Fruit fly (Drosophila melanogaster): ENCODE results near the gene Ucp4B.

Gene Ucp4B

dm6 chr2L:5979957-5980861 is 10.6 kb downstream of the Ucp4B start (continued):
- no peak for TF ChIP-seq CG30403 (GFP tag; optimal IDR thresholded peaks at IDR 0.05)
- TF ChIP-seq CG18599 (GFP tag; optimal IDR thresholded peaks at IDR 0.05) = peak; percentile 67
- peak in 1 of 2 experiments; percentile 9 for TF ChIP-seq dpn (GFP tag; optimal IDR thresholded peaks at IDR 0.05)
- TF ChIP-seq Nf-YB (GFP tag; optimal IDR thresholded peaks at IDR 0.05) = peak; percentile 20
- TF ChIP-seq ara (GFP tag; IDR thresholded peaks at IDR 0.05) = no peak
- peak; percentile 57 for TF ChIP-seq wek (GFP tag; optimal IDR thresholded peaks at IDR 0.05)
- TF ChIP-seq CG13296 (GFP tag; optimal IDR thresholded peaks at IDR 0.05) = peak; percentile 53
- peak; percentile 44 for TF ChIP-seq CG17359 (tag; optimal IDR thresholded peaks at IDR 0.05)
- no peak for TF ChIP-seq HLH54F (GFP tag; optimal IDR thresholded peaks at IDR 0.05)
- TF ChIP-seq HLH3B (GFP tag; IDR thresholded peaks at IDR 0.05) = no peak
- TF ChIP-seq CG8281 (tag; optimal IDR thresholded peaks at IDR 0.05) = no peak
- no peak for TF ChIP-seq CG10462 (GFP tag; optimal IDR thresholded peaks at IDR 0.05)
- no peak for TF ChIP-seq CG10959 (GFP tag; IDR thresholded peaks at IDR 0.05)
- TF ChIP-seq CG17361 (GFP tag; IDR thresholded peaks at IDR 0.05) = no peak
- peak; percentile 32 for TF ChIP-seq CG33557 (GFP tag; optimal IDR thresholded peaks at IDR 0.05)
- peak; percentile 16 to 27 for TF ChIP-seq bsh (GFP tag; optimal IDR thresholded peaks at IDR 0.05)
- TF ChIP-seq amos (GFP tag; IDR thresholded peaks at IDR 0.05; ENCODE audit: partially characterized antibody) = no peak
- TF ChIP-seq CG10267 (tag; optimal IDR thresholded peaks at IDR 0.05) = peak; percentile 26
- TF ChIP-seq sqz (GFP tag; optimal IDR thresholded peaks at IDR 0.05) = peak; percentile 6
- TF ChIP-seq zf30C (GFP tag; optimal IDR thresholded peaks at IDR 0.05) = peak; percentile 26
- TF ChIP-seq NfI (GFP tag; optimal IDR thresholded peaks at IDR 0.05) = peak; percentile 4
- TF ChIP-seq Deaf1 (tag; optimal IDR thresholded peaks at IDR 0.05) = peak; percentile 51
- peak; percentile 21 for TF ChIP-seq CG15479 (GFP tag; optimal IDR thresholded peaks at IDR 0.05)
- no peak for TF ChIP-seq CG7556 (GFP tag; optimal IDR thresholded peaks at IDR 0.05)
- peak; percentile 51 for TF ChIP-seq B-H2 (GFP tag; optimal IDR thresholded peaks at IDR 0.05)
- peak; percentile 34 for TF ChIP-seq CG2712 (tag; optimal IDR thresholded peaks at IDR 0.05)
- TF ChIP-seq nom (GFP tag; optimal IDR thresholded peaks at IDR 0.05) = peak; percentile 85
- TF ChIP-seq CG4328 (GFP tag; optimal IDR thresholded peaks at IDR 0.05) = peak; percentile 0
- peak; percentile 33 for TF ChIP-seq grau (tag; optimal IDR thresholded peaks at IDR 0.05)
- TF ChIP-seq ssp (GFP tag; IDR thresholded peaks at IDR 0.05) = no peak
- peak; percentile 83 for TF ChIP-seq HLHmδ (GFP tag; optimal IDR thresholded peaks at IDR 0.05)
- TF ChIP-seq her (GFP tag; optimal IDR thresholded peaks at IDR 0.05) = peak; percentile 65
- TF ChIP-seq caup (GFP tag; optimal IDR thresholded peaks at IDR 0.05; ENCODE audit: severe bottlenecking) = peak; percentile 19
- no peak for TF ChIP-seq lov (optimal IDR thresholded peaks at IDR 0.05)
- no peak for TF ChIP-seq lov (GFP tag; IDR thresholded peaks at IDR 0.05)
- peak; percentile 50 for TF ChIP-seq ERR (GFP tag; optimal IDR thresholded peaks at IDR 0.05)
- TF ChIP-seq CG6765 (GFP tag; optimal IDR thresholded peaks at IDR 0.05) = peak; percentile 80
- no peak for TF ChIP-seq Ets65A (GFP tag)
- TF ChIP-seq sug (tag; optimal IDR thresholded peaks at IDR 0.05) = peak; percentile 99
- peak; percentile 68 for TF ChIP-seq cad (GFP tag; optimal IDR thresholded peaks at IDR 0.05)
- TF ChIP-seq CG9215 (GFP tag; IDR thresholded peaks at IDR 0.05) = no peak
- peak; percentile 73 for TF ChIP-seq lab (GFP tag; optimal IDR thresholded peaks at IDR 0.05)
- peak; percentile 19 for TF ChIP-seq D19A (tag; optimal IDR thresholded peaks at IDR 0.05)
- no peak for TF ChIP-seq CG9797 (GFP tag; optimal IDR thresholded peaks at IDR 0.05)
- peak; percentile 82 for TF ChIP-seq Jarid2 (GFP tag; optimal IDR thresholded peaks at IDR 0.05)
- peak; percentile 64 for TF ChIP-seq Hand (GFP tag; optimal IDR thresholded peaks at IDR 0.05)
- TF ChIP-seq salm (tag; optimal IDR thresholded peaks at IDR 0.05) = peak; percentile 42
- TF ChIP-seq sd (tag; optimal IDR thresholded peaks at IDR 0.05) = peak; percentile 41

All from whole organism, embryonic.